Worm (Caenorhabditis elegans): ENCODE results near the gene srw-102.

Gene srw-102

DNA sequence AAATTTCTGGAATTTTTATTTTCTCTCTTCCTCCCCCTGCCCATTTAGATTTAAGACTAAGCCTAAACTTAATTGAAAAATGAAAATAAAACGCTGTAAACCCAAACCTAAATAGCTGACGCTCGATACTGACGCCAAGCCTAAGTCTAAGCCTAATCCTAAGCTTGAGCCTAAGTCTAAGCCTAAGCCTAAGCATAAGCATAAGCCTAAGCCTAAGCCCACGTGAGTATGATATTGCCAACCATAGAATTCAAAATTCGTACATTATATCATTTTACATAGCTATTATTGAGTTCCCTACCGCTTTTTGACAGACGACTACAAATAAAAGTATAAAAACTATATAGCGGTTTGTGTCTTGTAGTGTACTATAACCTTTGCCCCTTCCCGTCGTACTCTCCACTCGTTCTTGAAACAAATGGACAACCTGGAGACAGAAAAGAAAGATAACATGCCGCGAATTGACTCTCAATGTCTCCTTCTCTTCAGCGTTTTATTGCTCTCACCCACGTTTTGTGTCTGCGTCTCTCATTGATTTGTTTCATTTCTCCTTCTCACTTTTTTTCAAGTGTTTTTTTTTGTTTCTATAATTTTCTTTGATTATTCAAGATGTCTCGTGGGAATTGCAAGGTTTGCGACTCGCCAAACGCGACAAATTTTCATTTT is 23.3 kb downstream of the srw-102 start, which contains the start of gene nhr-256 (continued):
- TF ChIP-seq unc-62 (GFP tag; optimal IDR thresholded peaks at IDR 0.05) (no peak), swsn-7 (tag; optimal IDR thresholded peaks at IDR 0.05) (peak; percentile 54), fkh-8 (tag; optimal IDR thresholded peaks at IDR 0.05) (peak; percentile 50), ces-1 (GFP tag; optimal IDR thresholded peaks at IDR 0.05) (no peak), ztf-11 (tag; optimal IDR thresholded peaks at IDR 0.05) (no peak), nhr-71 (tag; optimal IDR thresholded peaks at IDR 0.05) (peak; percentile 84), lsy-2 (tag; optimal IDR thresholded peaks at IDR 0.05) (peak; percentile 50 to 75), xbp-1 (tag; optimal IDR thresholded peaks at IDR 0.05) (peak; percentile 27), isw-1 (GFP tag; IDR thresholded peaks at IDR 0.05) (no peak), nhr-47 (tag; optimal IDR thresholded peaks at IDR 0.05) (peak; percentile 62), dpl-1 (GFP tag; optimal IDR thresholded peaks at IDR 0.05) (peak; percentile 40 to 55 (median 48)), mep-1 (tag; optimal IDR thresholded peaks at IDR 0.05) (peak; percentile 61), unc-98 (GFP tag; IDR thresholded peaks at IDR 0.05) (no peak), ceh-90 (tag; optimal IDR thresholded peaks at IDR 0.05) (no peak), nhr-20 (tag; optimal IDR thresholded peaks at IDR 0.05) (peak; percentile 84), elt-2 (tag; optimal IDR thresholded peaks at IDR 0.05) (peak; percentile 85), blmp-1 (tag; optimal IDR thresholded peaks at IDR 0.05) (peak; percentile 92), lin-39 (tag; optimal IDR thresholded peaks at IDR 0.05) (no peak), fkh-4 (tag; optimal IDR thresholded peaks at IDR 0.05; ENCODE audit: borderline replicate concordance) (no peak), zag-1 (tag; optimal IDR thresholded peaks at IDR 0.05) (no peak), tbx-2 (tag; optimal IDR thresholded peaks at IDR 0.05) (peak; percentile 67), nhr-19 (GFP tag; conservative IDR thresholded peaks at IDR 0.05) (peak; percentile 72), mdl-1 (tag; optimal IDR thresholded peaks at IDR 0.05) (peak in 1 of 2 experiments; percentile 71), nhr-237 (tag; optimal IDR thresholded peaks at IDR 0.05) (peak; percentile 49), lin-35 (GFP tag; optimal IDR thresholded peaks at IDR 0.05) (peak; percentile 44 to 80), elt-3 (tag; optimal IDR thresholded peaks at IDR 0.05) (peak in 3 of 6 experiments; percentile 22 to 57 (median 56)), skn-1 (tag; optimal IDR thresholded peaks at IDR 0.05) (peak; percentile 37), nhr-77 (tag; optimal IDR thresholded peaks at IDR 0.05) (peak; percentile 67)

DNA sequence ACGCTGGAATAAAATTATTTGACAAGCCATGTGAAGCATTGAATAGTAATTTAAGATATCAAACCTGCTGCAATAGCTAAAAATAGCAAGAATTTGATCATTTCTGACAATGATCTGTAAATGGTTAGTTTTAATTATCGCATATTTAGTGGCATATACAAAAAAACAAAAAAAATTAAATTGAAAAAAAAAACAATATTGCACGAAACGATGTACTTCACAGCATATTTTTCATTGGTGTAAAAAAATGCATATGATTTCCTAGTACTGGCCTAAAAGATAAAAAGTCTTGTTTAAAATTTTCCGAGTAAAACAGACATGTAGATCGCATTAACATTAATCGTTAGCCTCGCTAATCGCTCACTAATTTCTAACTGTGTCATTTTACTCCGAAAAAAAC is 29.0 kb downstream of the srw-102 start, which contains the start of gene ZK697.8:
Gene ZK697.8, minus strand, starts transcription at position 101 of the 400 bp plus-strand sequence.
- TF ChIP-seq nhr-11 (tag; optimal IDR thresholded peaks at IDR 0.05) (no peak), pqm-1 (tag; optimal IDR thresholded peaks at IDR 0.05) (no peak), mef-2 (tag; optimal IDR thresholded peaks at IDR 0.05) (no peak), nhr-237 (tag; optimal IDR thresholded peaks at IDR 0.05) (no peak)

DNA sequence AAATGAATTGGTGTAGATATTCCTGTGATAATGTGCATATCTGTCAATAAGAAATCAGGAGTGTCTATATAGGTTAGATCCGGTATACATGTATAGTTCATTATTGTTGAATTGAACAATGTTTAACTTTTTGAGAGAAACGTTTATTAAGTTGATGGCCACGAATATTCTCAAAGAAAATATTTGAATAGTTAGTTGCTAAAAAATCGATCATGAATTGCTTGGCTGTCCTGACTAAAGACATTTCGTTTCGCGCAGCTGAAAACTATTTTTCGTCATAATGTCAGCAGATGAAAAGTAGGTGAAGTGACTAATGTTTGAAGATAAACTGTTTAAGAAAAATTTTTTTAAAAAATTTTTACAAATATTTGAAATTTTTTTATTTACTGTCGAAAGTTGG is 31.4 kb downstream of the srw-102 start, which contains the start of gene srh-199:
Gene srh-199, minus strand, starts transcription at position 101 of the 400 bp plus-strand sequence.
- no peak for TF ChIP-seq egl-27 (tag; optimal IDR thresholded peaks at IDR 0.05)
- TF ChIP-seq tbx-2 (tag; optimal IDR thresholded peaks at IDR 0.05): no peak

DNA sequence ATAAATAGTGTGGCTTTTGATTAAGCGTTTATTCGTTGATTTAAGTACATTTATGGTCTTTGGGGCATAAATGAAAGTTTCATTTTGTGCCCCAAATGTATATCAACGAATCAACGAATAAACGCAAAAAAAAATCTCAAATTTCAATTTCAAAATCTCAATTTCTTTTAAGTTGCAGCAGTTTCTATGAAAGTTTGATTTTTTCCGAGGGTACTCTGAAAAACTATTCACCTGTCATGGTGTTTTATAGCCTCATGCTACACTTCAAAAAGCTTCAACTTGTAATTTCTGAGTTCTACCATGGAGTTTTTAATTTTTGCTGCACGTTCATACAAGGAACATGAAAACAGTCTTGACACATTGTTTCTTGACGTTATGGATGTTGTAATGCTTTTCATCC is 32.5 kb downstream of the srw-102 start, which contains the start of gene ZK697.1:
Gene ZK697.1, plus strand, starts transcription at position 301 of the 400 bp plus-strand sequence.
- no peak for TF ChIP-seq efl-3 (GFP tag; optimal IDR thresholded peaks at IDR 0.05)
- TF ChIP-seq ceh-88 (GFP tag; IDR thresholded peaks at IDR 0.05): no peak
- TF ChIP-seq unc-98 (GFP tag; IDR thresholded peaks at IDR 0.05): no peak
- no peak for TF ChIP-seq unc-130 (tag; optimal IDR thresholded peaks at IDR 0.05)
- TF ChIP-seq lsy-2 (tag; optimal IDR thresholded peaks at IDR 0.05): no peak
- TF ChIP-seq aha-1 (tag; optimal IDR thresholded peaks at IDR 0.05): no peak
